Fruit fly (Drosophila melanogaster) whole organism, embryonic: ENCODE measurements around the gene Doc1.
A peak's percentile ranks its signal among the peaks of the same experiment; 100 is the strongest.

Source experiments
- ATbp ChIP-seq: fragments of 200-800 bp; sonication (Bioruptor generic); optimal IDR thresholded peaks from 2 replicates; lab custom pipeline; 2017; ENCODE audit warnings: missing biosample characterization, mild to moderate bottlenecking, missing genetic modification characterization, missing genetic modification reagents
- Abd-B ChIP-seq: fragments of 200-800 bp; sonication (Bioruptor generic); optimal IDR thresholded peaks from 2 replicates; lab custom pipeline; 2018; ENCODE audit warnings: missing biosample characterization, mild to moderate bottlenecking, missing genetic modification characterization, moderate library complexity
- Aef1 ChIP-seq: fragments of 200-800 bp; sonication (Bioruptor generic); IDR thresholded peaks from 3 replicates; pipeline ENCODE4 v1.3.6; 2022; ENCODE audit warnings: missing biosample characterization, missing genetic modification characterization
- Antp ChIP-seq: fragments of 200-800 bp; sonication (Bioruptor generic); optimal IDR thresholded peaks from 3 replicates; lab custom pipeline; 2016; ENCODE audit warnings: missing biosample characterization, missing genetic modification characterization
- Atf-2 ChIP-seq: fragments of 200-800 bp; sonication (Bioruptor generic); optimal IDR thresholded peaks from 2 replicates; lab custom pipeline; 2016; ENCODE audit warnings: missing biosample characterization, missing genetic modification characterization
- Atf3 ChIP-seq: fragments of 200-800 bp; sonication (Bioruptor generic); optimal IDR thresholded peaks from 3 replicates; lab custom pipeline; 2016; ENCODE audit warnings: missing biosample characterization, missing genetic modification characterization
- Bdp1 ChIP-seq: fragments of 200-800 bp; sonication (Bioruptor generic); optimal IDR thresholded peaks from 3 replicates; lab custom pipeline; 2016; ENCODE audit warnings: missing biosample characterization, missing genetic modification characterization
- Bgb ChIP-seq: fragments of 200-800 bp; sonication (Bioruptor generic); IDR thresholded peaks from 2 replicates; pipeline ENCODE4 v1.3.6; 2022; ENCODE audit warnings: missing biosample characterization, missing genetic modification characterization; ENCODE audit not compliant: partially characterized antibody
- CG1024 ChIP-seq: fragments of 200-800 bp; sonication (Bioruptor generic); IDR thresholded peaks from 2 replicates; pipeline ENCODE4 v1.3.6; 2022; ENCODE audit warnings: missing biosample characterization, missing genetic modification characterization
- CG10979 ChIP-seq: fragments of 200-800 bp; sonication (Bioruptor generic); optimal IDR thresholded peaks from 2 replicates; lab custom pipeline; 2018; ENCODE audit warnings: missing biosample characterization, mild to moderate bottlenecking, missing genetic modification characterization, moderate library complexity
- CG12104 ChIP-seq: fragments of 200-800 bp; sonication (Bioruptor generic); optimal IDR thresholded peaks from 3 replicates; lab custom pipeline; 2016; ENCODE audit warnings: missing biosample characterization, missing genetic modification characterization
- CG13123 ChIP-seq: fragments of 200-800 bp; sonication (Bioruptor generic); optimal IDR thresholded peaks from 2 replicates; lab custom pipeline; 2016; ENCODE audit warnings: missing biosample characterization, missing genetic modification characterization
- CG13287 ChIP-seq: fragments of 200-800 bp; sonication (Bioruptor generic); IDR thresholded peaks from 2 replicates; pipeline ENCODE4 v1.3.6; 2022; ENCODE audit warnings: missing biosample characterization, missing genetic modification characterization; ENCODE audit not compliant: partially characterized antibody
- CG13424 ChIP-seq: fragments of 200-800 bp; sonication (Bioruptor generic); optimal IDR thresholded peaks from 2 replicates; lab custom pipeline; 2019; ENCODE audit warnings: missing biosample characterization, mild to moderate bottlenecking, missing genetic modification characterization, moderate library complexity
- CG13894 ChIP-seq: fragments of 200-800 bp; sonication (Bioruptor generic); optimal IDR thresholded peaks from 3 replicates; lab custom pipeline; 2018; ENCODE audit warnings: missing biosample characterization, mild to moderate bottlenecking, missing genetic modification characterization, moderate library complexity
- CG14667 ChIP-seq: fragments of 200-800 bp; sonication (Bioruptor generic); IDR thresholded peaks from 2 replicates; pipeline ENCODE4 v1.3.6; 2022; ENCODE audit warnings: missing biosample characterization, missing genetic modification characterization
- CG14965 ChIP-seq: fragments of 200-800 bp; sonication (Bioruptor generic); optimal IDR thresholded peaks from 2 replicates; lab custom pipeline; 2016; ENCODE audit warnings: missing biosample characterization, missing genetic modification characterization, borderline replicate concordance
- CG1602 ChIP-seq: fragments of 200-800 bp; sonication (Bioruptor generic); optimal IDR thresholded peaks from 3 replicates; lab custom pipeline; 2016; ENCODE audit warnings: missing biosample characterization, missing genetic modification characterization
- CG1603 ChIP-seq: fragments of 200-800 bp; sonication (Bioruptor generic); optimal IDR thresholded peaks from 2 replicates; lab custom pipeline; 2019; ENCODE audit warnings: missing biosample characterization, mild to moderate bottlenecking, missing genetic modification characterization, moderate library complexity
- CG17912 ChIP-seq: fragments of 200-800 bp; sonication (Bioruptor generic); optimal IDR thresholded peaks from 2 replicates; lab custom pipeline; 2018; ENCODE audit warnings: missing biosample characterization, mild to moderate bottlenecking, missing genetic modification characterization
- CG2875 ChIP-seq: fragments of 200-800 bp; sonication (Bioruptor generic); optimal IDR thresholded peaks from 2 replicates; lab custom pipeline; 2017; ENCODE audit warnings: missing biosample characterization, mild to moderate bottlenecking, missing genetic modification characterization, missing genetic modification reagents
- CG3281 ChIP-seq: fragments of 200-800 bp; sonication (Bioruptor generic); optimal IDR thresholded peaks from 3 replicates; lab custom pipeline; 2017; ENCODE audit warnings: missing biosample characterization, mild to moderate bottlenecking, missing genetic modification characterization
- CG3407 ChIP-seq: fragments of 200-800 bp; sonication (Bioruptor generic); optimal IDR thresholded peaks from 2 replicates; lab custom pipeline; 2018; ENCODE audit warnings: missing biosample characterization, mild to moderate bottlenecking, missing genetic modification characterization
- CG4404 ChIP-seq: fragments of 200-800 bp; sonication (Bioruptor generic); IDR thresholded peaks from 2 replicates; pipeline ENCODE4 v1.3.6; 2022; ENCODE audit warnings: missing biosample characterization, missing genetic modification characterization
- CG5245 ChIP-seq: fragments of 200-800 bp; sonication (Bioruptor generic); optimal IDR thresholded peaks from 3 replicates; lab custom pipeline; 2016; ENCODE audit warnings: missing biosample characterization, missing genetic modification characterization
- CG5953 ChIP-seq: fragments of 200-800 bp; sonication (Bioruptor generic); IDR thresholded peaks from 2 replicates; pipeline ENCODE4 v1.3.6; 2022; ENCODE audit warnings: missing biosample characterization, missing genetic modification characterization
- CG6689 ChIP-seq: fragments of 200-800 bp; sonication (Bioruptor generic); IDR thresholded peaks from 2 replicates; pipeline ENCODE4 v1.3.6; 2022; ENCODE audit warnings: missing biosample characterization, missing genetic modification characterization
- CG7839 ChIP-seq: fragments of 200-800 bp; sonication (Bioruptor generic); optimal IDR thresholded peaks from 3 replicates; lab custom pipeline; 2018; ENCODE audit warnings: missing biosample characterization, mild to moderate bottlenecking, missing genetic modification characterization, moderate library complexity
- CG7963 ChIP-seq: fragments of 200-800 bp; sonication (Bioruptor generic); IDR thresholded peaks from 3 replicates; pipeline ENCODE4 v1.3.6; 2022; ENCODE audit warnings: missing biosample characterization, missing genetic modification characterization; ENCODE audit not compliant: partially characterized antibody
- CHES-1-like ChIP-seq: fragments of 200-800 bp; sonication (Bioruptor generic); optimal IDR thresholded peaks from 2 replicates; lab custom pipeline; 2016; ENCODE audit warnings: missing biosample characterization, missing genetic modification characterization
- Hsf ChIP-seq: fragments of 200-800 bp; sonication (Bioruptor generic); optimal IDR thresholded peaks from 3 replicates; lab custom pipeline; 2016; ENCODE audit warnings: missing biosample characterization, missing genetic modification characterization
- Mad ChIP-seq: fragments of 200-800 bp; sonication (Bioruptor generic); optimal IDR thresholded peaks from 2 replicates; lab custom pipeline; 2016; ENCODE audit warnings: missing biosample characterization, missing genetic modification characterization
- Mes4 ChIP-seq: fragments of 200-800 bp; sonication (Bioruptor generic); optimal IDR thresholded peaks from 2 replicates; lab custom pipeline; 2016; ENCODE audit warnings: missing biosample characterization, missing genetic modification characterization
- Neu2 ChIP-seq: fragments of 200-800 bp; sonication (Bioruptor generic); optimal IDR thresholded peaks from 3 replicates; lab custom pipeline; 2016; ENCODE audit warnings: missing biosample characterization, missing genetic modification characterization, borderline replicate concordance
- Ptx1 ChIP-seq: fragments of 200-800 bp; sonication (Bioruptor generic); IDR thresholded peaks from 2 replicates; pipeline ENCODE4 v1.3.6; 2022; ENCODE audit warnings: missing biosample characterization, missing genetic modification characterization
- Side ChIP-seq: fragments of 200-800 bp; sonication (Bioruptor generic); optimal IDR thresholded peaks from 2 replicates; lab custom pipeline; 2016; ENCODE audit warnings: missing biosample characterization, missing genetic modification characterization
- aop ChIP-seq: fragments of 200-800 bp; sonication (Bioruptor generic); IDR thresholded peaks from 2 replicates; pipeline ENCODE4 v1.3.6; 2022; ENCODE audit warnings: missing biosample characterization, missing genetic modification characterization
- dan ChIP-seq: fragments of 200-800 bp; sonication (Bioruptor generic); IDR thresholded peaks from 2 replicates; pipeline ENCODE4 v1.3.6; 2022; ENCODE audit warnings: missing biosample characterization, missing genetic modification characterization
- emc ChIP-seq: fragments of 200-800 bp; sonication (Bioruptor generic); optimal IDR thresholded peaks from 2 replicates; lab custom pipeline; 2016; ENCODE audit warnings: missing biosample characterization, missing genetic modification characterization
- inv ChIP-seq: fragments of 200-800 bp; sonication (Bioruptor generic); IDR thresholded peaks from 2 replicates; pipeline ENCODE4 v1.3.6; 2022; ENCODE audit warnings: missing biosample characterization, missing genetic modification characterization; ENCODE audit not compliant: partially characterized antibody
- jigr1 ChIP-seq: fragments of 200-800 bp; sonication (Bioruptor generic); IDR thresholded peaks from 3 replicates; pipeline ENCODE4 v1.3.6; 2022; ENCODE audit warnings: missing biosample characterization, missing genetic modification characterization
- kni ChIP-seq: fragments of 200-800 bp; sonication (Bioruptor generic); optimal IDR thresholded peaks from 3 replicates; lab custom pipeline; 2017; ENCODE audit warnings: mild to moderate bottlenecking, missing biosample characterization, missing genetic modification reagents, missing genetic modification characterization
- lov ChIP-seq, 2 experiments: fragments of 200-800 bp in 1 of 2; fragments of >200 bp in 1 of 2; sonication (Bioruptor generic) in 1 of 2; IDR thresholded peaks in 1 of 2; optimal IDR thresholded peaks in 1 of 2; 2 replicates in 1 of 2; 3 replicates in 1 of 2; pipeline versions ENCODE4 v1.3.6 to Lab custom; 2017 to 2022; ENCODE audit warnings: missing biosample characterization in 1 of 2, missing genetic modification characterization in 1 of 2
- odd ChIP-seq: fragments of 200-800 bp; sonication (Bioruptor generic); optimal IDR thresholded peaks from 2 replicates; lab custom pipeline; 2017; ENCODE audit warnings: missing biosample characterization, mild to moderate bottlenecking, missing genetic modification characterization
- otp ChIP-seq: fragments of 200-800 bp; sonication (Bioruptor generic); IDR thresholded peaks from 3 replicates; pipeline ENCODE4, ENCODE4 v1.3.6; 2022; ENCODE audit warnings: missing biosample characterization, missing genetic modification characterization
- ranshi ChIP-seq: fragments of 200-800 bp; sonication (Bioruptor generic); IDR thresholded peaks from 2 replicates; pipeline ENCODE4 v1.3.6; 2022; ENCODE audit warnings: missing biosample characterization, missing genetic modification characterization
- repo ChIP-seq: fragments of 200-800 bp; sonication (Bioruptor generic); optimal IDR thresholded peaks from 2 replicates; lab custom pipeline; 2016; ENCODE audit warnings: missing biosample characterization, missing genetic modification characterization
- slp2 ChIP-seq: fragments of 200-800 bp; sonication (Bioruptor generic); optimal IDR thresholded peaks from 2 replicates; lab custom pipeline; 2016; ENCODE audit warnings: missing biosample characterization, missing genetic modification characterization
- sob ChIP-seq: fragments of 200-800 bp; sonication (Bioruptor generic); IDR thresholded peaks from 2 replicates; pipeline ENCODE4 v1.3.6; 2022; ENCODE audit warnings: missing biosample characterization, missing genetic modification characterization
- zfh1 ChIP-seq: fragments of 200-800 bp; sonication (Bioruptor generic); IDR thresholded peaks from 3 replicates; pipeline ENCODE4 v1.3.6; 2022; ENCODE audit warnings: missing biosample characterization, missing genetic modification characterization

Gene Doc1

DNA sequence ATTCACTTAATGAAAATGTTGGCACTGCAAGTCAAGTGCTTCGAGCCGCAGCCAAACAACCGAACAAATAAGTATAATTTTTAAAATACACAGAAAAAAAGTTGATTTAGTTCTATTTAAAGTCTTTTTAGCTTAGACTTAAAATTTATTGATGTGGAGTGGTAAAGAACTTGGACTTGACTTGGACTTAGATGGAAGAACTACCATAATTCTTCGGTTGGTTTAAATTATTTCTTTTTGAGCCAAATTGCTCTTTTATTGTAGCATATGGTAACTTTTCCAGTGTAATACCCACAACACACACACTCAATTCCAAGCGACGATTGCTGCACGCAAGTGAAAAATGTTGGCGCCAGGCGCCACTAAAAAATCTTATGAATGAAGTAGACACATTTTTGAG lies 13.1 kb upstream of the Doc1 start (continued):
- TF ChIP-seq CG13123 (GFP tag; lab: Kevin White, UChicago) (no peak), Side (GFP tag; lab: Kevin White, UChicago) (peak; percentile 5), CG13894 (no peak), jigr1 (GFP tag; lab: Robert Waterston, UW) (no peak), Bgb (GFP tag; lab: Robert Waterston, UW) (no peak), lov (optimal IDR thresholded peaks at IDR 0.05; lab: Kevin White, UChicago) (no peak), lov (GFP tag; IDR thresholded peaks at IDR 0.05; lab: Robert Waterston, UW) (peak; percentile 44; the same call in 2 of the 3 replicates), emc (GFP tag; lab: Kevin White, UChicago) (no peak), aop (GFP tag; lab: Robert Waterston, UW) (no peak), Abd-B (GFP tag; lab: Kevin White, UChicago) (peak; percentile 34), Atf3 (GFP tag; lab: Kevin White, UChicago) (peak; percentile 56), Mad (GFP tag; lab: Kevin White, UChicago) (no peak), CG13287 (GFP tag; lab: Robert Waterston, UW) (no peak), CG10979 (tag; lab: Kevin White, UChicago) (peak; percentile 76), CG5953 (0 out of 2 replicates have a peak, but pooled peaks have one; percentile 6), CG1603 (tag; lab: Kevin White, UChicago) (peak; percentile 57), Antp (GFP tag; lab: Kevin White, UChicago) (peak; percentile 22), Neu2 (GFP tag; lab: Kevin White, UChicago) (no peak), CG6689 (GFP tag; lab: Robert Waterston, UW) (0 out of 2 replicates have a peak, but pooled peaks have one; percentile 33), CG7963 (GFP tag; lab: Robert Waterston, UW) (no peak), dan (no peak), CG14667 (GFP tag; lab: Robert Waterston, UW) (no peak), CG3407 (GFP tag; lab: Kevin White, UChicago) (peak; percentile 10), ranshi (GFP tag; lab: Robert Waterston, UW) (peak; percentile 33; the same call in 1 of the 2 replicates), CHES-1-like (GFP tag; lab: Kevin White, UChicago) (peak; percentile 1), CG13424 (peak; percentile 59), Hsf (GFP tag; lab: Kevin White, UChicago) (peak; percentile 43), Atf-2 (peak; percentile 44), Aef1 (GFP tag; lab: Robert Waterston, UW) (no peak), ATbp (GFP tag; lab: Kevin White, UChicago) (peak; percentile 1), CG4404 (GFP tag; lab: Robert Waterston, UW) (peak; percentile 31; the same call in 1 of the 2 replicates), odd (GFP tag; lab: Kevin White, UChicago) (no peak), CG1024 (GFP tag; lab: Robert Waterston, UW) (peak; percentile 30; the same call in 1 of the 2 replicates), CG2875 (GFP tag; lab: Kevin White, UChicago) (peak; percentile 6), inv (GFP tag; lab: Robert Waterston, UW) (no peak), zfh1 (GFP tag; lab: Robert Waterston, UW) (peak; percentile 52; the same call in 1 of the 3 replicates), Mes4 (peak; percentile 17), CG3281 (GFP tag; lab: Kevin White, UChicago) (no peak), CG14965 (GFP tag; lab: Kevin White, UChicago) (no peak), kni (no peak), otp (GFP tag; lab: Robert Waterston, UW) (0 out of 3 replicates have a peak, but pooled peaks have one; percentile 13), sob (no peak), repo (no peak), Bdp1 (GFP tag; lab: Kevin White, UChicago) (peak; percentile 2), slp2 (GFP tag; lab: Kevin White, UChicago) (peak; percentile 19), CG12104 (GFP tag; lab: Kevin White, UChicago) (no peak), CG1602 (GFP tag; lab: Kevin White, UChicago) (peak; percentile 47), CG7839 (peak; percentile 59), CG5245 (peak; percentile 0), CG17912 (GFP tag; lab: Kevin White, UChicago) (no peak), Ptx1 (GFP tag; lab: Robert Waterston, UW) (peak; percentile 49; the same call in 1 of the 2 replicates)
